Fruit fly (Drosophila melanogaster): Measurements from ENCODE around the gene Tpr2.

DNA sequence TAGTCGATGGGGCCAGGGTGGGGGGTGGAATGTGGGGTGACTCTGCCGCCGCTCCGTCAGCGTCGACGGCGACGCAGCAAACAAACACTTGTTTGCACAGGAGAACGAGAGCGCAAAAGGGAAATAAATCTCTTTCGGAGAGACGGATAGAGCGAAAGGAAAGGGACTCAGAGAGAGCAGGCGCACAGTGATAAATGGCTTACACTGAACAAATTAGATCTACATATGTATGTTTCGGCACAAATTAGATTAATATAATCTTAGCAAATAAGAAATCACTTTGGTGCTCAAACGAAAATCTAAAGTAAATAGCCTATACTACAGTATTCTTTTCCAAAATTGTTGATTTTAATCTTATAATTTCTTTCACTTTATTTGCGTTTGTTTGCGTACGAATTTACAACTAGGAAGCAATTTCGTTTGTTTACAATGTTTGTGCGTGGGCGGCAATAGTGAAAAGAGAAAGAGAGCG, 44.4 kb downstream of the Tpr2 start:
- TF ChIP-seq CG8478 (optimal IDR thresholded peaks at IDR 0.05) (no peak), CTCF (optimal IDR thresholded peaks at IDR 0.05) (no peak)
